Worm (Caenorhabditis elegans) whole organism, L4 larva: ENCODE measurements around the gene C14C11.2.
A peak's percentile ranks its signal among the peaks of the same experiment; 100 is the strongest.

Experiments
- F10B5.3 ChIP-seq: sonication (generic microtip); optimal IDR thresholded peaks from 2 replicates; lab custom pipeline; 2016; ENCODE audit warnings: mild to moderate bottlenecking, missing genetic modification characterization, missing compliant biosample characterization
- F44E2.7 ChIP-seq: fragments of 200-800 bp; sonication (Bioruptor generic); IDR thresholded peaks from 2 replicates; pipeline ENCODE4 v2.1.2; 2022; ENCODE audit warnings: missing genetic modification characterization, missing compliant biosample characterization
- T26A8.4 ChIP-seq: fragments of 200-800 bp; sonication (Bioruptor generic); IDR thresholded peaks from 2 replicates; pipeline ENCODE4 v1.3.6; 2022; ENCODE audit warnings: missing genetic modification characterization, missing compliant biosample characterization
- aha-1 ChIP-seq: fragments of 150-350 bp; peaks from one replicate; lab custom pipeline; 2014; ENCODE audit warnings: missing biosample characterization, missing genetic modification characterization
- ama-1 ChIP-seq: fragments of 150-350 bp; optimal IDR thresholded peaks from 2 replicates; lab custom pipeline; 2014; ENCODE audit warnings: inconsistent platforms, mixed read lengths
- arid-1 ChIP-seq: fragments of 200-800 bp; sonication (Bioruptor generic); conservative IDR thresholded peaks from 2 replicates; pipeline ENCODE4 v1.3.6; 2022; ENCODE audit warnings: missing genetic modification reagents, missing genetic modification characterization, missing compliant biosample characterization
- ceh-44 ChIP-seq: fragments of 200-800 bp; sonication (Bioruptor generic); IDR thresholded peaks from 2 replicates; pipeline ENCODE4 v1.3.6; 2022; ENCODE audit warnings: missing genetic modification reagents, missing genetic modification characterization, missing compliant biosample characterization
- ceh-62 ChIP-seq: sonication (generic microtip); optimal IDR thresholded peaks from 2 replicates; lab custom pipeline; 2017; ENCODE audit warnings: missing biosample characterization, missing genetic modification characterization
- cey-2 ChIP-seq: sonication (generic microtip); optimal IDR thresholded peaks from 3 replicates; lab custom pipeline; 2017; ENCODE audit warnings: missing genetic modification characterization, mild to moderate bottlenecking, missing compliant biosample characterization, antibody characterized with exemption, borderline replicate concordance; ENCODE audit not compliant: insufficient read depth
- daf-16 ChIP-seq, 3 experiments: sonication (generic microtip); optimal IDR thresholded peaks; 2 replicates each; lab custom pipeline; 2016 to 2017; ENCODE audit warnings: missing genetic modification characterization in 3 of 3, missing genetic modification reagents in 3 of 3, mild to moderate bottlenecking in 2 of 3, missing compliant biosample characterization in 2 of 3, missing biosample characterization in 1 of 3, moderate library complexity in 1 of 3
- dmd-6 ChIP-seq: fragments of 200-800 bp; sonication (Bioruptor generic); IDR thresholded peaks from 2 replicates; pipeline ENCODE4 v1.3.6; 2022; ENCODE audit warnings: missing genetic modification reagents, missing genetic modification characterization, missing compliant biosample characterization
- dpl-1 ChIP-seq: fragments of 150-350 bp; optimal IDR thresholded peaks from 2 replicates; lab custom pipeline; 2014; ENCODE audit warnings: missing biosample characterization, missing genetic modification reagents, missing genetic modification characterization
- duxl-1 ChIP-seq: sonication (generic microtip); optimal IDR thresholded peaks from 2 replicates; lab custom pipeline; 2016; ENCODE audit warnings: mild to moderate bottlenecking, missing genetic modification characterization, moderate library complexity, missing compliant biosample characterization; ENCODE audit not compliant: poor library complexity
- egl-43 ChIP-seq: fragments of 200-800 bp; sonication (Bioruptor generic); IDR thresholded peaks from 2 replicates; pipeline ENCODE4 v1.3.6; 2022; ENCODE audit warnings: missing genetic modification reagents, missing genetic modification characterization, missing compliant biosample characterization
- hmg-1.1 ChIP-seq: fragments of 200-800 bp; sonication (Bioruptor generic); IDR thresholded peaks from 2 replicates; pipeline ENCODE4 v1.3.6; 2022; ENCODE audit warnings: missing genetic modification reagents, missing genetic modification characterization, missing compliant biosample characterization
- jun-1 ChIP-seq: fragments of 150-350 bp; optimal IDR thresholded peaks from 2 replicates; lab custom pipeline; 2014; ENCODE audit warnings: missing biosample characterization, missing genetic modification reagents, missing genetic modification characterization
- lin-1 ChIP-seq: fragments of 200-800 bp; sonication (Bioruptor generic); IDR thresholded peaks from 2 replicates; pipeline ENCODE4 v1.3.6; 2022; ENCODE audit warnings: missing genetic modification reagents, missing genetic modification characterization, missing compliant biosample characterization
- lin-13 ChIP-seq: fragments of 150-350 bp; optimal IDR thresholded peaks from 2 replicates; lab custom pipeline; 2014; ENCODE audit warnings: missing biosample characterization, missing genetic modification reagents, missing genetic modification characterization
- lin-29 ChIP-seq: fragments of 200-800 bp; sonication (Bioruptor generic); IDR thresholded peaks from 2 replicates; pipeline ENCODE4 v1.3.6; 2022; ENCODE audit warnings: missing genetic modification reagents, missing genetic modification characterization, missing compliant biosample characterization
- lin-38 ChIP-seq: fragments of 200-800 bp; sonication (Bioruptor generic); IDR thresholded peaks from 2 replicates; pipeline ENCODE4 v1.3.6; 2022; ENCODE audit warnings: missing genetic modification reagents, missing genetic modification characterization, missing compliant biosample characterization
- lir-3 ChIP-seq: sonication (generic microtip); optimal IDR thresholded peaks from 2 replicates; lab custom pipeline; 2016; ENCODE audit warnings: mild to moderate bottlenecking, missing genetic modification characterization, missing compliant biosample characterization
- madf-5 ChIP-seq, 2 experiments: fragments of 200-800 bp; sonication (Bioruptor generic); IDR thresholded peaks; 2 replicates each; pipeline ENCODE4 v1.3.6; 2022; ENCODE audit warnings: missing compliant biosample characterization in 2 of 2, missing genetic modification characterization in 2 of 2
- mdl-1 ChIP-seq, 2 experiments: fragments of 150-350 bp in 1 of 2; sonication (generic microtip) in 1 of 2; optimal IDR thresholded peaks; 2 replicates each; lab custom pipeline; 2014 to 2017; ENCODE audit warnings: missing biosample characterization in 2 of 2, missing genetic modification characterization in 2 of 2
- mep-1 ChIP-seq: fragments of 150-350 bp; sonication (generic microtip); optimal IDR thresholded peaks from 3 replicates; lab custom pipeline; 2014; ENCODE audit warnings: missing biosample characterization, missing genetic modification characterization
- mxl-2 ChIP-seq: fragments of 200-800 bp; sonication (Bioruptor generic); conservative IDR thresholded peaks from 2 replicates; pipeline ENCODE4 v1.3.6; 2022; ENCODE audit warnings: missing genetic modification reagents, missing genetic modification characterization, missing compliant biosample characterization
- nhr-102 ChIP-seq: sonication (generic microtip); optimal IDR thresholded peaks from 2 replicates; lab custom pipeline; 2016; ENCODE audit warnings: mild to moderate bottlenecking, missing genetic modification characterization, moderate library complexity, missing compliant biosample characterization
- nhr-111 ChIP-seq: fragments of 200-800 bp; sonication (Bioruptor generic); optimal IDR thresholded peaks from 2 replicates; lab custom pipeline; 2018; ENCODE audit warnings: mild to moderate bottlenecking, missing genetic modification characterization, missing compliant biosample characterization
- nhr-25 ChIP-seq: sonication (generic microtip); optimal IDR thresholded peaks from 2 replicates; lab custom pipeline; 2017; ENCODE audit warnings: missing genetic modification characterization, mild to moderate bottlenecking, missing compliant biosample characterization, antibody characterized with exemption, moderate library complexity, borderline replicate concordance; ENCODE audit not compliant: insufficient read depth
- nhr-48 ChIP-seq: sonication (generic microtip); optimal IDR thresholded peaks from 2 replicates; lab custom pipeline; 2016; ENCODE audit warnings: mild to moderate bottlenecking, missing genetic modification characterization, missing compliant biosample characterization
- nhr-76 ChIP-seq: fragments of 150-350 bp; optimal IDR thresholded peaks from 2 replicates; lab custom pipeline; 2014; ENCODE audit warnings: missing biosample characterization, missing genetic modification characterization
- nhr-77 ChIP-seq: fragments of 150-350 bp; optimal IDR thresholded peaks from 2 replicates; lab custom pipeline; 2014; ENCODE audit warnings: missing biosample characterization, missing genetic modification characterization
- pha-4 ChIP-seq, 2 experiments: fragments of 150-350 bp in 1 of 2; fragments of 200-800 bp in 1 of 2; sonication (Bioruptor generic) in 1 of 2; IDR thresholded peaks in 1 of 2; optimal IDR thresholded peaks in 1 of 2; 2 replicates each; pipeline versions ENCODE4 v1.3.6 to Lab custom; 2014 to 2022; ENCODE audit warnings: missing genetic modification characterization in 2 of 2, missing genetic modification reagents in 2 of 2, missing biosample characterization in 1 of 2, missing compliant biosample characterization in 1 of 2
- php-3 ChIP-seq: fragments of 200-800 bp; sonication (Bioruptor generic); IDR thresholded peaks from 2 replicates; pipeline ENCODE4 v1.3.6; 2022; ENCODE audit warnings: missing genetic modification reagents, missing genetic modification characterization, missing compliant biosample characterization
- rbr-2 ChIP-seq: sonication (generic microtip); optimal IDR thresholded peaks from 2 replicates; lab custom pipeline; 2016; ENCODE audit warnings: missing genotype, missing genetic modification characterization, missing compliant biosample characterization
- saeg-2 ChIP-seq: fragments of 200-800 bp; sonication (Bioruptor generic); IDR thresholded peaks from 2 replicates; pipeline ENCODE4 v1.3.6; 2022; ENCODE audit warnings: missing genetic modification reagents, missing genetic modification characterization, missing compliant biosample characterization
- set-16 ChIP-seq: fragments of 200-800 bp; sonication (Bioruptor generic); IDR thresholded peaks from 2 replicates; pipeline ENCODE4 v1.3.6; 2022; ENCODE audit warnings: missing genetic modification reagents, missing genetic modification characterization, missing compliant biosample characterization
- skn-1 ChIP-seq: fragments of 150-350 bp; optimal IDR thresholded peaks from 2 replicates; lab custom pipeline; 2014; ENCODE audit warnings: missing biosample characterization, missing genetic modification characterization
- snpc-1.2 ChIP-seq: fragments of 200-800 bp; sonication (Bioruptor generic); IDR thresholded peaks from 2 replicates; pipeline ENCODE4 v1.3.6; 2022; ENCODE audit warnings: missing genetic modification reagents, missing genetic modification characterization, missing compliant biosample characterization
- spr-1 ChIP-seq: sonication (generic microtip); optimal IDR thresholded peaks from 2 replicates; lab custom pipeline; 2016; ENCODE audit warnings: mild to moderate bottlenecking, missing genetic modification characterization, missing compliant biosample characterization
- tag-97 ChIP-seq: fragments of 200-800 bp; sonication (Bioruptor generic); IDR thresholded peaks from 2 replicates; pipeline ENCODE4 v1.3.6; 2022; ENCODE audit warnings: missing genetic modification characterization, missing compliant biosample characterization
- unc-130 ChIP-seq: sonication (generic microtip); optimal IDR thresholded peaks from 2 replicates; lab custom pipeline; 2016; ENCODE audit warnings: missing genetic modification reagents, missing genetic modification characterization, missing compliant biosample characterization
- zag-1 ChIP-seq: fragments of 150-350 bp; optimal IDR thresholded peaks from 2 replicates; lab custom pipeline; 2014; ENCODE audit warnings: missing biosample characterization, missing genetic modification characterization
- zfp-3 ChIP-seq: fragments of 200-800 bp; sonication (Bioruptor generic); conservative IDR thresholded peaks from 2 replicates; pipeline ENCODE4 v1.3.6; 2022; ENCODE audit warnings: missing genetic modification reagents, missing genetic modification characterization, missing compliant biosample characterization
- zip-11 ChIP-seq: fragments of 200-800 bp; sonication (Bioruptor generic); IDR thresholded peaks from 2 replicates; pipeline ENCODE4 v1.3.6; 2022; ENCODE audit warnings: missing genetic modification characterization, missing compliant biosample characterization
- ztf-7 ChIP-seq: fragments of 150-350 bp; optimal IDR thresholded peaks from 2 replicates; lab custom pipeline; 2014; ENCODE audit warnings: missing biosample characterization, missing genetic modification characterization

C14C11.2 gene

ce11 chrV:5677947-5678346 is 17.0 kb downstream of the C14C11.2 start:
- TF ChIP-seq jun-1 (tag; lab: Kevin White, UChicago), result no peak
- TF ChIP-seq ceh-62 (tag; lab: Kevin White, UChicago), result no peak
- no peak for TF ChIP-seq arid-1 (GFP tag; lab: Robert Waterston, UW)
- peak; percentile 93 for TF ChIP-seq aha-1 (tag; lab: Kevin White, UChicago)
- TF ChIP-seq, all 104 proteins: peak for 1

- TF ChIP-seq nhr-76 (tag; lab: Kevin White, UChicago), result no peak
- TF ChIP-seq mxl-2 (GFP tag; lab: Robert Waterston, UW), result no peak
- TF ChIP-seq mdl-1 (tag; optimal IDR thresholded peaks at IDR 0.05; lab: Kevin White, UChicago), result no peak
- no peak for TF ChIP-seq unc-130 (GFP tag; lab: Kevin White, UChicago)
- TF ChIP-seq T26A8.4 (GFP tag; lab: Robert Waterston, UW), result no peak
- TF ChIP-seq ama-1 (lab: Kevin White, UChicago), result peak; percentile 45
- no peak for TF ChIP-seq daf-16 (GFP tag; optimal IDR thresholded peaks at IDR 0.05; lab: Kevin White, UChicago)
- peak; percentile 1 for TF ChIP-seq daf-16 (tag; optimal IDR thresholded peaks at IDR 0.05; lab: Kevin White, UChicago)
- no peak for TF ChIP-seq dpl-1
- TF ChIP-seq zfp-3, result no peak
These were observed 21.6 kb downstream of the C14C11.2 start, which contains the start of gene prp-39 for ce11 chrV:5682530-5682929. Gene prp-39, minus strand, starts transcription at chrV:5682630.

ce11 chrV:5684534-5684933 is 23.6 kb downstream of the C14C11.2 start, which contains the start of the genes hmgs-1 and F25B4.4:
Gene hmgs-1, minus strand, starts transcription at chrV:5684589.
Gene F25B4.4, plus strand, starts transcription at chrV:5684873.
- TF ChIP-seq set-16 (GFP tag; lab: Robert Waterston, UW) (no peak), tag-97 (GFP tag; lab: Robert Waterston, UW) (no peak), F10B5.3 (no peak), lin-1 (GFP tag; lab: Robert Waterston, UW) (no peak), ceh-44 (0 out of 2 replicates have a peak, but pooled peaks have one; percentile 27), ama-1 (lab: Kevin White, UChicago) (peak; percentile 62), dpl-1 (peak; percentile 85), zip-11 (GFP tag; lab: Robert Waterston, UW) (no peak), lin-13 (GFP tag; lab: Kevin White, UChicago) (peak; percentile 91), mep-1 (tag; lab: Kevin White, UChicago) (peak; percentile 95), ztf-7 (no peak), lir-3 (tag; lab: Kevin White, UChicago) (no peak), aha-1 (tag; lab: Kevin White, UChicago) (peak; percentile 94), lin-38 (peak; percentile 87), rbr-2 (tag; lab: Kevin White, UChicago) (peak; percentile 88), snpc-1.2 (GFP tag; lab: Robert Waterston, UW) (no peak), saeg-2 (GFP tag; lab: Robert Waterston, UW) (no peak), lin-29 (GFP tag; lab: Robert Waterston, UW) (no peak), spr-1 (tag; lab: Kevin White, UChicago) (peak; percentile 48), ceh-62 (tag; lab: Kevin White, UChicago) (no peak), nhr-48 (tag; lab: Kevin White, UChicago) (peak; percentile 49), mdl-1 (tag; optimal IDR thresholded peaks at IDR 0.05; lab: Kevin White, UChicago) (peak in 1 of 2 experiments; percentile 72), php-3 (0 out of 2 replicates have a peak, but pooled peaks have one; percentile 5), nhr-77 (peak; percentile 93), madf-5 (GFP tag; IDR thresholded peaks at IDR 0.05; lab: Robert Waterston, UW) (0 out of 4 replicates have a peak, but pooled peaks of 1 of the 2 experiments have one; percentile 27), nhr-111 (GFP tag; lab: Kevin White, UChicago) (no peak), jun-1 (tag; lab: Kevin White, UChicago) (peak; percentile 64), dmd-6 (GFP tag; lab: Robert Waterston, UW) (peak; percentile 80), zag-1 (no peak), egl-43 (GFP tag; lab: Robert Waterston, UW) (no peak), nhr-25 (tag; lab: Kevin White, UChicago) (peak; percentile 50), skn-1 (no peak), F44E2.7 (GFP tag; lab: Robert Waterston, UW) (no peak), hmg-1.1 (GFP tag; lab: Robert Waterston, UW) (peak; percentile 76), nhr-102 (peak; percentile 67), duxl-1 (peak; percentile 52), cey-2 (tag; lab: Kevin White, UChicago) (no peak), pha-4 (GFP tag; IDR thresholded peaks at IDR 0.05; lab: Robert Waterston, UW) (peak; percentile 76; the same call in 1 of the 2 replicates), pha-4 (tag; optimal IDR thresholded peaks at IDR 0.05; lab: Kevin White, UChicago) (peak; percentile 77)
